Fruit fly (Drosophila melanogaster): ENCODE data around the gene Fdx2.

Fdx2 gene

dm6 chr3L:4292120-4292697 is at the start of gene Fdx2, which contains the start of gene CG15012 (continued):
- no peak for TF ChIP-seq eve (GFP tag; optimal IDR thresholded peaks at IDR 0.05)
- TF ChIP-seq mld (GFP tag; IDR thresholded peaks at IDR 0.05; ENCODE audit: partially characterized antibody), result no peak
- TF ChIP-seq Bteb2 (GFP tag; optimal IDR thresholded peaks at IDR 0.05), result no peak
- TF ChIP-seq nmo (GFP tag; optimal IDR thresholded peaks at IDR 0.05), result peak; percentile 71
- TF ChIP-seq Sin3A (optimal IDR thresholded peaks at IDR 0.05), result peak; percentile 82
- TF ChIP-seq Neu2 (GFP tag; optimal IDR thresholded peaks at IDR 0.05; ENCODE audit: borderline replicate concordance), result no peak
- TF ChIP-seq Med (GFP tag), result peak; percentile 88
- TF ChIP-seq ken (GFP tag; IDR thresholded peaks at IDR 0.05), result no peak
- TF ChIP-seq Fer3 (tag; optimal IDR thresholded peaks at IDR 0.05), result no peak
- TF ChIP-seq CG13296 (GFP tag; optimal IDR thresholded peaks at IDR 0.05), result no peak
- no peak for TF ChIP-seq CG11560 (tag; IDR thresholded peaks at IDR 0.05)
- peak in 1 of 2 experiments; percentile 21 for TF ChIP-seq chif (GFP tag; optimal IDR thresholded peaks at IDR 0.05)
- peak; percentile 29; the same call in 1 of the 2 replicates for TF ChIP-seq unc-4 (GFP tag; IDR thresholded peaks at IDR 0.05; ENCODE audit: partially characterized antibody)
- no peak for TF ChIP-seq usp (GFP tag; optimal IDR thresholded peaks at IDR 0.05)
- TF ChIP-seq sim (GFP tag; IDR thresholded peaks at IDR 0.05), result no peak
- no peak for TF ChIP-seq CG7745 (tag; optimal IDR thresholded peaks at IDR 0.05)
- no peak for TF ChIP-seq Gsc (GFP tag; IDR thresholded peaks at IDR 0.05)
- TF ChIP-seq CTCF (GFP tag; optimal IDR thresholded peaks at IDR 0.05), result peak; percentile 19
- TF ChIP-seq corto (GFP tag; optimal IDR thresholded peaks at IDR 0.05), result no peak
- no peak for TF ChIP-seq Nf-YA (GFP tag; IDR thresholded peaks at IDR 0.05)
- no peak for TF ChIP-seq Hmx (GFP tag; optimal IDR thresholded peaks at IDR 0.05)
- TF ChIP-seq dati (GFP tag; IDR thresholded peaks at IDR 0.05), result no peak
- TF ChIP-seq CG43689 (GFP tag; IDR thresholded peaks at IDR 0.05), result no peak
- TF ChIP-seq Side (GFP tag; optimal IDR thresholded peaks at IDR 0.05), result no peak
- peak; percentile 24 for TF ChIP-seq CG13775 (GFP tag; optimal IDR thresholded peaks at IDR 0.05)
- peak; percentile 50 for TF ChIP-seq Sry-δ (GFP tag; optimal IDR thresholded peaks at IDR 0.05)
- TF ChIP-seq gfzf (GFP tag; optimal IDR thresholded peaks at IDR 0.05), result peak; percentile 95
- TF ChIP-seq CG13894 (tag; optimal IDR thresholded peaks at IDR 0.05), result peak; percentile 7
- TF ChIP-seq CG10959 (GFP tag; IDR thresholded peaks at IDR 0.05), result no peak
- TF ChIP-seq lilli (GFP tag; optimal IDR thresholded peaks at IDR 0.05), result peak; percentile 31
- TF ChIP-seq Drgx (GFP tag; IDR thresholded peaks at IDR 0.05), result no peak
- TF ChIP-seq CG6683 (GFP tag; optimal IDR thresholded peaks at IDR 0.05), result no peak
- peak; percentile 55 for TF ChIP-seq Myb (GFP tag; optimal IDR thresholded peaks at IDR 0.05)
- no peak for TF ChIP-seq Oaz (GFP tag; IDR thresholded peaks at IDR 0.05)
- no peak for TF ChIP-seq CG15073 (GFP tag; optimal IDR thresholded peaks at IDR 0.05)
- TF ChIP-seq NK7.1 (GFP tag; optimal IDR thresholded peaks at IDR 0.05), result no peak
- TF ChIP-seq Rx (GFP tag; IDR thresholded peaks at IDR 0.05), result no peak
- TF ChIP-seq lbe (GFP tag; optimal IDR thresholded peaks at IDR 0.05), result no peak
- peak; percentile 27 for TF ChIP-seq sug (tag; optimal IDR thresholded peaks at IDR 0.05)
- TF ChIP-seq ac (GFP tag; optimal IDR thresholded peaks at IDR 0.05), result no peak
- no peak for TF ChIP-seq kni (GFP tag; optimal IDR thresholded peaks at IDR 0.05)
- peak; percentile 22 for TF ChIP-seq Blimp-1 (GFP tag; optimal IDR thresholded peaks at IDR 0.05)
- TF ChIP-seq tx (GFP tag; optimal IDR thresholded peaks at IDR 0.05), result peak; percentile 26
- TF ChIP-seq Dref (GFP tag; IDR thresholded peaks at IDR 0.05), result peak; percentile 33; the same call in 1 of the 2 replicates
- no peak for TF ChIP-seq CG12744 (GFP tag; optimal IDR thresholded peaks at IDR 0.05)
- TF ChIP-seq Dp (GFP tag; optimal IDR thresholded peaks at IDR 0.05), result peak; percentile 35
- peak; percentile 61 for TF ChIP-seq CG33213 (GFP tag; optimal IDR thresholded peaks at IDR 0.05)
- TF ChIP-seq Mrtf (GFP tag; IDR thresholded peaks at IDR 0.05), result no peak
- TF ChIP-seq CG17385 (GFP tag; optimal IDR thresholded peaks at IDR 0.05), result no peak
- TF ChIP-seq grau (tag; optimal IDR thresholded peaks at IDR 0.05), result peak; percentile 41
- TF ChIP-seq CG32532 (GFP tag; IDR thresholded peaks at IDR 0.05), result no peak; the same call in 1 of the 2 replicates
- TF ChIP-seq chm (GFP tag; IDR thresholded peaks at IDR 0.05), result no peak
